Worm (Caenorhabditis elegans) whole organism, L1 larva: Measurements from ENCODE around the gene srv-12.

Experiments
- Y116A8C.19 ChIP-seq: sonication (generic microtip); optimal IDR thresholded peaks from 2 replicates; lab custom pipeline; 2016; ENCODE audit warnings: missing compliant biosample characterization, missing genetic modification characterization, borderline replicate concordance
- alr-1 ChIP-seq: fragments of 200-800 bp; sonication (Bioruptor generic); optimal IDR thresholded peaks from 2 replicates; lab custom pipeline; 2018; ENCODE audit warnings: borderline replicate concordance, mild to moderate bottlenecking, missing genetic modification characterization, missing compliant biosample characterization
- blmp-1 ChIP-seq: fragments of 150-350 bp; optimal IDR thresholded peaks from 2 replicates; lab custom pipeline; 2014; ENCODE audit warnings: missing biosample characterization, missing genetic modification characterization
- ceh-90 ChIP-seq: sonication (generic microtip); optimal IDR thresholded peaks from 2 replicates; lab custom pipeline; 2016; ENCODE audit warnings: missing genetic modification characterization, missing compliant biosample characterization
- dsc-1 ChIP-seq: sonication (generic microtip); optimal IDR thresholded peaks from 2 replicates; lab custom pipeline; 2016; ENCODE audit warnings: mild to moderate bottlenecking, missing genetic modification characterization, missing compliant biosample characterization
- efl-1 ChIP-seq, 4 experiments: fragments of 150-350 bp; optimal IDR thresholded peaks in 3 of 4; peaks in 1 of 4; 1 replicate in 1 of 4; 2 replicates in 3 of 4; lab custom pipeline; 2014; ENCODE audit warnings: missing biosample characterization in 2 of 4, missing genetic modification characterization in 2 of 4, missing genetic modification reagents in 2 of 4
- egl-27 ChIP-seq, 2 experiments: fragments of 150-350 bp in 1 of 2; sonication (generic microtip); optimal IDR thresholded peaks; 3 replicates each; lab custom pipeline; 2017 to 2018; ENCODE audit warnings: missing biosample characterization in 2 of 2, missing genetic modification characterization in 2 of 2, missing genetic modification reagents in 2 of 2
- elt-2 ChIP-seq: sonication (generic microtip); optimal IDR thresholded peaks from 2 replicates; lab custom pipeline; 2016; ENCODE audit warnings: missing genetic modification characterization, mild to moderate bottlenecking, inconsistent platforms, missing compliant biosample characterization, missing genetic modification reagents
- elt-3 ChIP-seq, 6 experiments: fragments of 150-350 bp in 1 of 6; sonication (generic microtip); optimal IDR thresholded peaks; 2 replicates each; lab custom pipeline; 2017 to 2018; ENCODE audit warnings: missing biosample characterization in 6 of 6, missing genetic modification characterization in 6 of 6, inconsistent platforms in 1 of 6
- ets-5 ChIP-seq: fragments of 200-800 bp; sonication (Bioruptor generic); IDR thresholded peaks from 2 replicates; pipeline ENCODE4 v1.3.6; 2022; ENCODE audit warnings: missing genetic modification characterization, missing compliant biosample characterization
- fkh-10 ChIP-seq: sonication (generic microtip); optimal IDR thresholded peaks from 2 replicates; lab custom pipeline; 2017; ENCODE audit warnings: missing biosample characterization, missing genetic modification reagents, missing genetic modification characterization
- fkh-4 ChIP-seq: sonication (generic microtip); optimal IDR thresholded peaks from 2 replicates; lab custom pipeline; 2016; ENCODE audit warnings: missing compliant biosample characterization, missing genetic modification characterization, borderline replicate concordance
- hlh-4 ChIP-seq: sonication (generic microtip); optimal IDR thresholded peaks from 2 replicates; lab custom pipeline; 2016; ENCODE audit warnings: mild to moderate bottlenecking, missing genetic modification characterization, missing compliant biosample characterization
- hpl-2 ChIP-seq: fragments of 150-350 bp; optimal IDR thresholded peaks from 2 replicates; lab custom pipeline; 2014; ENCODE audit warnings: missing biosample characterization, missing genetic modification reagents, missing genetic modification characterization
- jun-1 ChIP-seq: fragments of 150-350 bp; optimal IDR thresholded peaks from 2 replicates; lab custom pipeline; 2014; ENCODE audit warnings: missing biosample characterization, missing genetic modification reagents, missing genetic modification characterization
- lin-14 ChIP-seq: fragments of 200-800 bp; sonication (Bioruptor generic); optimal IDR thresholded peaks from 2 replicates; lab custom pipeline; 2018; ENCODE audit warnings: mild to moderate bottlenecking, missing genetic modification characterization, moderate library complexity, missing compliant biosample characterization
- lin-15B ChIP-seq: fragments of 150-350 bp; sonication (generic microtip); optimal IDR thresholded peaks from 3 replicates; lab custom pipeline; 2014; ENCODE audit warnings: missing biosample characterization, missing genetic modification characterization
- mab-9 ChIP-seq: fragments of 200-800 bp; sonication (Bioruptor generic); IDR thresholded peaks from 2 replicates; pipeline ENCODE4 v1.3.6; 2022; ENCODE audit warnings: missing genetic modification reagents, missing genetic modification characterization, missing compliant biosample characterization
- nhr-11 ChIP-seq: fragments of 150-350 bp; optimal IDR thresholded peaks from 2 replicates; lab custom pipeline; 2014; ENCODE audit warnings: missing biosample characterization, missing genetic modification characterization
- nhr-19 ChIP-seq: fragments of 200-800 bp; sonication (Bioruptor generic); conservative IDR thresholded peaks from 2 replicates; pipeline ENCODE4 v1.3.6; 2022; ENCODE audit warnings: missing genetic modification characterization, missing compliant biosample characterization
- nhr-20 ChIP-seq: sonication (generic microtip); optimal IDR thresholded peaks from 2 replicates; lab custom pipeline; 2016; ENCODE audit warnings: mild to moderate bottlenecking, missing genetic modification characterization, missing compliant biosample characterization
- nhr-237 ChIP-seq: fragments of 150-350 bp; optimal IDR thresholded peaks from 2 replicates; lab custom pipeline; 2014; ENCODE audit warnings: missing biosample characterization, missing genetic modification characterization
- nhr-47 ChIP-seq: sonication (generic microtip); optimal IDR thresholded peaks from 2 replicates; lab custom pipeline; 2016; ENCODE audit warnings: mild to moderate bottlenecking, missing genetic modification characterization, moderate library complexity, missing compliant biosample characterization
- nhr-76 ChIP-seq: sonication (generic microtip); optimal IDR thresholded peaks from 2 replicates; lab custom pipeline; 2017; ENCODE audit warnings: missing biosample characterization, missing genetic modification characterization
- nhr-84 ChIP-seq: sonication (generic microtip); optimal IDR thresholded peaks from 2 replicates; lab custom pipeline; 2017; ENCODE audit warnings: missing biosample characterization, missing genetic modification characterization
- nhr-85 ChIP-seq: sonication (generic microtip); peaks from one replicate; lab custom pipeline; 2016; ENCODE audit warnings: missing genetic modification characterization, inconsistent platforms, missing compliant biosample characterization
- pag-3 ChIP-seq: sonication (generic microtip); optimal IDR thresholded peaks from 2 replicates; lab custom pipeline; 2017; ENCODE audit warnings: missing genetic modification characterization, mild to moderate bottlenecking, missing compliant biosample characterization, antibody characterized with exemption, borderline replicate concordance; ENCODE audit not compliant: insufficient read depth
- rnt-1 ChIP-seq: sonication (generic microtip); optimal IDR thresholded peaks from 2 replicates; lab custom pipeline; 2016; ENCODE audit warnings: mild to moderate bottlenecking, missing genetic modification characterization, moderate library complexity, missing compliant biosample characterization
- snpc-4 ChIP-seq: fragments of 150-350 bp; optimal IDR thresholded peaks from 2 replicates; lab custom pipeline; 2014; ENCODE audit warnings: missing biosample characterization, missing genetic modification characterization
- snu-23 ChIP-seq: sonication (generic microtip); optimal IDR thresholded peaks from 2 replicates; lab custom pipeline; 2016; ENCODE audit warnings: missing genetic modification characterization, missing compliant biosample characterization
- sup-37 ChIP-seq: fragments of 200-800 bp; sonication (Bioruptor generic); optimal IDR thresholded peaks from 2 replicates; lab custom pipeline; 2018; ENCODE audit warnings: mild to moderate bottlenecking, missing genetic modification characterization, missing compliant biosample characterization
- unc-30 ChIP-seq: sonication (generic microtip); optimal IDR thresholded peaks from 2 replicates; lab custom pipeline; 2017; ENCODE audit warnings: missing biosample characterization, missing genetic modification characterization
- unc-86 ChIP-seq: sonication (generic microtip); optimal IDR thresholded peaks from 2 replicates; lab custom pipeline; 2016; ENCODE audit warnings: missing genetic modification characterization, missing compliant biosample characterization
- vab-15 ChIP-seq: sonication (generic microtip); optimal IDR thresholded peaks from 2 replicates; lab custom pipeline; 2017; ENCODE audit warnings: missing genotype, mild to moderate bottlenecking, missing genetic modification characterization, missing compliant biosample characterization
- xbp-1 ChIP-seq: sonication (generic microtip); optimal IDR thresholded peaks from 2 replicates; lab custom pipeline; 2016; ENCODE audit warnings: missing genetic modification characterization, missing compliant biosample characterization
- ztf-11 ChIP-seq, 2 experiments: sonication (generic microtip); optimal IDR thresholded peaks; 2 replicates each; lab custom pipeline; 2016 to 2017; ENCODE audit warnings: missing genetic modification characterization in 2 of 2, missing biosample characterization in 1 of 2, missing compliant biosample characterization in 1 of 2

The srv-12 gene

DNA sequence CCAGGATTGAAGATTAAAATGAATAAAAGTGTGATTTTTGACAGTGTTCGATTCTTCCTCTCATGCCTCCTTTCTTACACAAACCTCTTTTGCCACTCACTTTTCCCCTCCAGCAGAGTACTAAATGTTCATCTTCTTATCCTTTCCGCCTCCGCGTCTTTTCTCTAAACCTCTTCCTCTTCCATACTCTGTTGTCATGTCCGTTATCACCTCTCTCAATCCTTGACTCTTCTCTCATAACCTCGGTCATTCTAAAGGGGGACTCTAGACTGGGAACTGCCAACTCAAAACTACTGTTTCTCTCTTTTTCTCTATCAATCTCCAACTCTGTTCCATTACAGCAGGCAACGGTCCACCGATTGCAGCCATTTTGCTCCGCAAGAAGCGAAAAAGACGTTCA is 5.2 kb downstream of the srv-12 start:
- TF ChIP-seq lin-14 (GFP tag; lab: Kevin White, UChicago), result peak; percentile 72
- TF ChIP-seq rnt-1 (tag; lab: Kevin White, UChicago), result peak; percentile 25
- no peak for TF ChIP-seq Y116A8C.19 (tag; lab: Kevin White, UChicago)
- TF ChIP-seq efl-1 (optimal IDR thresholded peaks at IDR 0.05; lab: Kevin White, UChicago), result no peak
- peak in 1 of 2 experiments; percentile 59 for TF ChIP-seq efl-1 (GFP tag; optimal IDR thresholded peaks at IDR 0.05 in 1 of 2; lab: Kevin White, UChicago)
- TF ChIP-seq unc-86, result no peak
- peak; percentile 18 for TF ChIP-seq blmp-1 (tag; lab: Kevin White, UChicago)
- TF ChIP-seq ztf-11 (tag; optimal IDR thresholded peaks at IDR 0.05; lab: Kevin White, UChicago), result no peak

- TF ChIP-seq nhr-76 (tag; lab: Kevin White, UChicago) (no peak), elt-2 (tag; lab: Kevin White, UChicago) (no peak)
Observed at ce11 chrIV:10047108-10047507, 6.3 kb downstream of the srv-12 start, which contains the start of gene T04B2.3. T04B2.3 (plus strand) TSS chrIV:10047408.

- TF ChIP-seq dsc-1 (tag; lab: Kevin White, UChicago) (peak; percentile 83), lin-14 (GFP tag; lab: Kevin White, UChicago) (peak; percentile 14), fkh-4 (tag; lab: Kevin White, UChicago) (peak; percentile 58), ceh-90 (tag; lab: Kevin White, UChicago) (no peak)
Observed at ce11 chrIV:10046005-10046404, 7.4 kb downstream of the srv-12 start.

DNA sequence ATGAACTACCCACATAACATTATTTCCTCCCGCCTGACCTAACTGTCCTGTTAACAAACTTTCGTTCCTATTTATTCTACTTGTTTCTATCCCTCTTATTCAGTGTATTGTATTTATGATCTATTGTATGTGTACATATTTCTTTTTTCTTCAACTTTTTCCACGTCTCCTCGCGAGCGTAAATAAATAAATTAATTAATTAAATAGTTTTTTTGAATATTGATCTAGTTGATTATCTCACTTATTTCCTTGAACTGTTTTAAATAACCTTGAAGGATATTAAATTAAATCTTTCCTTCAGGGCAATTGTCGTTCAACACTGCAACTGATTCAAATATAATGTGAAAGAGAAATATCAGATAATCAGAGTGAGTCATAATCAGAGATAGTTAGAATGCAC is 10.6 kb downstream of the srv-12 start, which contains the start of gene frk-1:
TSS of gene frk-1 (plus strand) at position 301 of the 400 bp plus-strand sequence.
- TF ChIP-seq ets-5, result no peak
- TF ChIP-seq nhr-47 (tag; lab: Kevin White, UChicago), result no peak
- TF ChIP-seq dsc-1 (tag; lab: Kevin White, UChicago), result no peak
- TF ChIP-seq hpl-2 (GFP tag; lab: Kevin White, UChicago), result no peak
- TF ChIP-seq nhr-84 (tag; lab: Kevin White, UChicago), result no peak
- TF ChIP-seq sup-37, result no peak
- no peak for TF ChIP-seq elt-3 (tag; optimal IDR thresholded peaks at IDR 0.05; lab: Kevin White, UChicago)
- TF ChIP-seq egl-27 (tag; optimal IDR thresholded peaks at IDR 0.05; lab: Kevin White, UChicago), result no peak
- TF ChIP-seq, all 84 proteins: peak for 0

DNA sequence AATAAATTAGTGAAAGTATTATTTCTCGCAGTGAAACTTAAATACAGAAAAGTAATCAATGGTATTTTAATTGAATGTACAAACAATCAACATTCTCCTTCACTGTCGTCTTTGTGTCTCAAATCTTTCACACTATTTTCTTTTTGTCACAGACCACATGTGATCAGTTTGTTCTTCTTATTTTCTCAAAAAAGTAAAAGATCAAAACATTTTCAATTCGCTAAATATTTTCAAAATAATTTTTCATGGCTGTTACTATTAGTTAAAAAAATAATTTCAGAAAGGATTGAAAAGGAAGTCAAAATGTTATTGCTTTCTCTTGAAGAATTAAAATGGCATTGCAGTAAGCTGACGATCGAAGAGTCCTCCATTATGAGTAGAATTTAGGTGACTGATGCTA is 12.6 kb downstream of the srv-12 start, which contains the start of gene dhs-31:
TSS of gene dhs-31 (minus strand) at position 101 of the 400 bp plus-strand sequence.
- TF ChIP-seq nhr-85 (tag; lab: Kevin White, UChicago), result peak; percentile 22
- no peak for TF ChIP-seq snu-23 (GFP tag; lab: Kevin White, UChicago)
- peak in 1 of 6 experiments; percentile 11 for TF ChIP-seq elt-3 (tag; optimal IDR thresholded peaks at IDR 0.05; lab: Kevin White, UChicago)
- no peak for TF ChIP-seq xbp-1
- no peak for TF ChIP-seq vab-15 (tag; lab: Kevin White, UChicago)
- TF ChIP-seq blmp-1 (tag; lab: Kevin White, UChicago), result peak; percentile 42

DNA sequence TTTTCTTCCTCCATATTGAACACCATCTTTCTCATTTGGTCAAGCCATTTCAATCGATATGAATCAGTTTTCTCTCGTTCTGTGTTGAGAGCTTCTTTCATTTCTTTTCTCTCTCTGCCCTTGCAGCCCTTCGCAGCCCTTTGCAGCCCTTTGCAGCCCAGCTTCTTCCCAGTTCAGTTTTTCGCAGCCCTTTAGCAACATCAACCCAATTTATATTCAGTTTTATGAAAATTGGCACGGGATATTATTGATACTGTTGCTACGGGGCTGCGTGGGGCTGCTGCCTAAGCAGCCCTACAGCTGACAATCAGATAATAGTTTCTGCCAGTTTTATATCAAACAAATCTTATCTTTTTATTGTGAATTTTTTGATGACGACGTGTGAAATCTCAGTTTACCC is 16.5 kb downstream of the srv-12 start, which contains the start of gene F44D12.10:
TSS of gene F44D12.10 (minus strand) at position 101 of the 400 bp plus-strand sequence.
- no peak for TF ChIP-seq fkh-10 (GFP tag; lab: Kevin White, UChicago)

- TF ChIP-seq mab-9 (GFP tag; lab: Robert Waterston, UW) (no peak), unc-30 (no peak), rnt-1 (tag; lab: Kevin White, UChicago) (no peak), hlh-4 (tag; lab: Kevin White, UChicago) (no peak), lin-15B (tag; lab: Kevin White, UChicago) (no peak), hpl-2 (GFP tag; lab: Kevin White, UChicago) (no peak), unc-86 (no peak), blmp-1 (tag; lab: Kevin White, UChicago) (no peak), nhr-237 (tag; lab: Kevin White, UChicago) (no peak), nhr-20 (tag; lab: Kevin White, UChicago) (no peak), nhr-84 (tag; lab: Kevin White, UChicago) (no peak), jun-1 (tag; lab: Kevin White, UChicago) (no peak), snpc-4 (tag; lab: Kevin White, UChicago) (no peak), nhr-11 (tag; lab: Kevin White, UChicago) (no peak), egl-27 (tag; optimal IDR thresholded peaks at IDR 0.05; lab: Kevin White, UChicago) (no peak), snu-23 (GFP tag; lab: Kevin White, UChicago) (no peak), nhr-19 (GFP tag; lab: Robert Waterston, UW) (no peak), pag-3 (tag; lab: Kevin White, UChicago) (no peak), alr-1 (tag; lab: Kevin White, UChicago) (no peak)
Observed at ce11 chrIV:10033053-10033452, 20.4 kb downstream of the srv-12 start, which contains the start of gene F44D12.6. F44D12.6 (plus strand) TSS chrIV:10033353.
